Worm (Caenorhabditis elegans) whole organism, late embryonic: ENCODE results near the gene Y54F10AM.11.

Source experiments
- C08G9.2 ChIP-seq: sonication (generic microtip); optimal IDR thresholded peaks from 2 replicates; lab custom pipeline; 2016; ENCODE audit warnings: mild to moderate bottlenecking, missing genetic modification characterization, moderate library complexity, missing compliant biosample characterization
- F13H6.1 ChIP-seq: sonication (generic microtip); optimal IDR thresholded peaks from 2 replicates; lab custom pipeline; 2016; ENCODE audit warnings: missing genetic modification characterization, missing compliant biosample characterization
- K09A11.1 ChIP-seq: sonication (generic microtip); optimal IDR thresholded peaks from 2 replicates; lab custom pipeline; 2017; ENCODE audit warnings: antibody characterized with exemption, mild to moderate bottlenecking, missing genetic modification characterization, missing compliant biosample characterization; ENCODE audit not compliant: insufficient read depth
- ceh-14 ChIP-seq: sonication (generic microtip); optimal IDR thresholded peaks from 2 replicates; lab custom pipeline; 2016; ENCODE audit warnings: missing genotype, missing genetic modification characterization, missing compliant biosample characterization
- ceh-18 ChIP-seq: sonication (generic microtip); optimal IDR thresholded peaks from 2 replicates; lab custom pipeline; 2016; ENCODE audit warnings: missing genetic modification characterization, missing compliant biosample characterization
- ceh-19 ChIP-seq: fragments of 200-800 bp; sonication (Bioruptor generic); optimal IDR thresholded peaks from 2 replicates; lab custom pipeline; 2018; ENCODE audit warnings: mild to moderate bottlenecking, missing genetic modification characterization, missing compliant biosample characterization
- ceh-2 ChIP-seq: sonication (generic microtip); optimal IDR thresholded peaks from 2 replicates; lab custom pipeline; 2016; ENCODE audit warnings: missing genotype, missing genetic modification characterization, missing compliant biosample characterization
- ceh-22 ChIP-seq: sonication (generic microtip); optimal IDR thresholded peaks from 2 replicates; lab custom pipeline; 2017; ENCODE audit warnings: missing biosample characterization, missing genetic modification characterization
- ceh-31 ChIP-seq: sonication (generic microtip); optimal IDR thresholded peaks from 2 replicates; lab custom pipeline; 2016; ENCODE audit warnings: missing genetic modification characterization, missing compliant biosample characterization
- ceh-34 ChIP-seq: sonication (generic microtip); optimal IDR thresholded peaks from 2 replicates; lab custom pipeline; 2016; ENCODE audit warnings: mild to moderate bottlenecking, missing genetic modification characterization, missing compliant biosample characterization
- ceh-48 ChIP-seq: sonication (generic microtip); optimal IDR thresholded peaks from 2 replicates; lab custom pipeline; 2016; ENCODE audit warnings: missing genetic modification characterization, inconsistent platforms, missing compliant biosample characterization
- ceh-6 ChIP-seq: fragments of 200-800 bp; sonication (Bioruptor generic); optimal IDR thresholded peaks from 2 replicates; lab custom pipeline; 2018; ENCODE audit warnings: mild to moderate bottlenecking, missing genetic modification characterization, missing compliant biosample characterization
- che-1 ChIP-seq: sonication (generic microtip); optimal IDR thresholded peaks from 2 replicates; lab custom pipeline; 2016; ENCODE audit warnings: mild to moderate bottlenecking, missing genetic modification characterization, missing compliant biosample characterization
- dmd-4 ChIP-seq: sonication (generic microtip); optimal IDR thresholded peaks from 2 replicates; lab custom pipeline; 2016; ENCODE audit warnings: borderline replicate concordance, missing genetic modification characterization, missing compliant biosample characterization
- dve-1 ChIP-seq: sonication (generic microtip); optimal IDR thresholded peaks from 2 replicates; lab custom pipeline; 2017; ENCODE audit warnings: antibody characterized with exemption, mild to moderate bottlenecking, missing genetic modification characterization, missing compliant biosample characterization
- elt-2 ChIP-seq: sonication (generic microtip); optimal IDR thresholded peaks from 2 replicates; lab custom pipeline; 2016; ENCODE audit warnings: missing genetic modification reagents, missing genetic modification characterization, missing compliant biosample characterization
- ets-4 ChIP-seq: sonication (generic microtip); optimal IDR thresholded peaks from 2 replicates; lab custom pipeline; 2016; ENCODE audit warnings: missing genetic modification characterization, missing compliant biosample characterization
- eyg-1 ChIP-seq: sonication (generic microtip); optimal IDR thresholded peaks from 2 replicates; lab custom pipeline; 2016; ENCODE audit warnings: missing genotype, missing genetic modification characterization, missing compliant biosample characterization
- hlh-13 ChIP-seq: fragments of 200-800 bp; sonication (Bioruptor generic); optimal IDR thresholded peaks from 2 replicates; lab custom pipeline; 2018; ENCODE audit warnings: mild to moderate bottlenecking, missing genetic modification characterization, missing compliant biosample characterization
- hlh-30 ChIP-seq: sonication (generic microtip); optimal IDR thresholded peaks from 2 replicates; lab custom pipeline; 2017; ENCODE audit warnings: antibody characterized with exemption, missing genetic modification characterization, missing compliant biosample characterization; ENCODE audit not compliant: insufficient read depth
- hlh-6 ChIP-seq: sonication (generic microtip); optimal IDR thresholded peaks from 2 replicates; lab custom pipeline; 2016; ENCODE audit warnings: missing genotype, missing genetic modification characterization, missing compliant biosample characterization
- lin-11 ChIP-seq: fragments of 200-800 bp; sonication (Bioruptor generic); optimal IDR thresholded peaks from 2 replicates; lab custom pipeline; 2018; ENCODE audit warnings: mild to moderate bottlenecking, missing genetic modification characterization, missing compliant biosample characterization
- nfya-1 ChIP-seq: sonication (generic microtip); optimal IDR thresholded peaks from 2 replicates; lab custom pipeline; 2017; ENCODE audit warnings: missing genetic modification characterization, mild to moderate bottlenecking, missing compliant biosample characterization, antibody characterized with exemption, moderate library complexity
- pag-3 ChIP-seq: sonication (generic microtip); optimal IDR thresholded peaks from 2 replicates; lab custom pipeline; 2016; ENCODE audit warnings: missing compliant biosample characterization, missing genetic modification characterization, borderline replicate concordance
- pax-1 ChIP-seq: fragments of 150-350 bp; optimal IDR thresholded peaks from 2 replicates; lab custom pipeline; 2014; ENCODE audit warnings: missing biosample characterization, missing genetic modification characterization
- pha-2 ChIP-seq: sonication (generic microtip); optimal IDR thresholded peaks from 2 replicates; lab custom pipeline; 2017; ENCODE audit warnings: mild to moderate bottlenecking, missing genetic modification characterization, missing compliant biosample characterization
- pha-4 ChIP-seq: fragments of 150-350 bp; optimal IDR thresholded peaks from 2 replicates; lab custom pipeline; 2018; ENCODE audit warnings: missing biosample characterization, missing genetic modification reagents, missing genetic modification characterization
- pqm-1 ChIP-seq: sonication (generic microtip); optimal IDR thresholded peaks from 2 replicates; lab custom pipeline; 2016; ENCODE audit warnings: missing genetic modification characterization, missing compliant biosample characterization
- pros-1 ChIP-seq: fragments of 150-350 bp; optimal IDR thresholded peaks from 2 replicates; lab custom pipeline; 2014; ENCODE audit warnings: missing biosample characterization, missing genetic modification reagents, missing genetic modification characterization
- ref-2 ChIP-seq: sonication (generic microtip); optimal IDR thresholded peaks from 2 replicates; lab custom pipeline; 2016; ENCODE audit warnings: missing genetic modification characterization, missing compliant biosample characterization
- rnt-1 ChIP-seq: sonication (generic microtip); optimal IDR thresholded peaks from 2 replicates; lab custom pipeline; 2016; ENCODE audit warnings: missing genetic modification characterization, missing compliant biosample characterization
- sdc-2 ChIP-seq: sonication (generic microtip); optimal IDR thresholded peaks from 2 replicates; lab custom pipeline; 2016; ENCODE audit warnings: missing genotype, missing genetic modification characterization, missing compliant biosample characterization
- sox-2 ChIP-seq: fragments of 200-800 bp; sonication (Bioruptor generic); IDR thresholded peaks from 2 replicates; pipeline ENCODE4 v1.3.6; 2022; ENCODE audit warnings: missing genetic modification reagents, missing genetic modification characterization, missing compliant biosample characterization
- syd-9 ChIP-seq: sonication (generic microtip); optimal IDR thresholded peaks from 2 replicates; lab custom pipeline; 2016; ENCODE audit warnings: mild to moderate bottlenecking, missing genetic modification characterization, moderate library complexity, missing compliant biosample characterization
- tbx-2 ChIP-seq: sonication (generic microtip); optimal IDR thresholded peaks from 2 replicates; lab custom pipeline; 2016; ENCODE audit warnings: missing genetic modification characterization, missing compliant biosample characterization
- unc-42 ChIP-seq: sonication (generic microtip); optimal IDR thresholded peaks from 2 replicates; lab custom pipeline; 2016; ENCODE audit warnings: missing genotype, missing genetic modification characterization, missing compliant biosample characterization
- unc-55 ChIP-seq: sonication (generic microtip); optimal IDR thresholded peaks from 2 replicates; lab custom pipeline; 2017; ENCODE audit warnings: missing biosample characterization, missing genetic modification reagents, missing genetic modification characterization
- ztf-16 ChIP-seq: sonication (generic microtip); optimal IDR thresholded peaks from 2 replicates; lab custom pipeline; 2017; ENCODE audit warnings: missing genetic modification characterization, missing compliant biosample characterization

The Y54F10AM.11 gene

ce11 chrIII:2535122-2535521, 28.7 kb downstream of the Y54F10AM.11 start (continued):
- TF ChIP-seq hlh-6 (tag; lab: Kevin White, UChicago) (no peak), che-1 (tag; lab: Kevin White, UChicago) (no peak), ceh-19 (GFP tag; lab: Kevin White, UChicago) (peak; percentile 19), pha-4 (no peak), ceh-14 (tag; lab: Kevin White, UChicago) (peak; percentile 54), ceh-31 (tag; lab: Kevin White, UChicago) (peak; percentile 68), syd-9 (tag; lab: Kevin White, UChicago) (peak; percentile 49), C08G9.2 (tag; lab: Kevin White, UChicago) (peak; percentile 23), pax-1 (tag; lab: Kevin White, UChicago) (no peak), sox-2 (no peak), pqm-1 (tag; lab: Kevin White, UChicago) (no peak), hlh-13 (GFP tag; lab: Kevin White, UChicago) (no peak), dmd-4 (tag; lab: Kevin White, UChicago) (no peak), unc-55 (no peak), ceh-22 (tag; lab: Kevin White, UChicago) (no peak)

ce11 chrIII:2532716-2533115, 31.1 kb downstream of the Y54F10AM.11 start:
- peak; percentile 30 for TF ChIP-seq C08G9.2 (tag; lab: Kevin White, UChicago)
- no peak for TF ChIP-seq F13H6.1 (tag; lab: Kevin White, UChicago)
- TF ChIP-seq nfya-1: peak; percentile 70
- TF ChIP-seq ceh-31 (tag; lab: Kevin White, UChicago): peak; percentile 79
- no peak for TF ChIP-seq ceh-6 (GFP tag; lab: Kevin White, UChicago)
- TF ChIP-seq tbx-2 (tag; lab: Kevin White, UChicago): peak; percentile 56
- no peak for TF ChIP-seq K09A11.1 (tag; lab: Kevin White, UChicago)
- peak; percentile 7 for TF ChIP-seq unc-55
- TF ChIP-seq ceh-19 (GFP tag; lab: Kevin White, UChicago): peak; percentile 38
- peak; percentile 28 for TF ChIP-seq ceh-34 (tag; lab: Kevin White, UChicago)
- peak; percentile 58 for TF ChIP-seq ref-2 (tag; lab: Kevin White, UChicago)
- TF ChIP-seq ceh-14 (tag; lab: Kevin White, UChicago): peak; percentile 25
- no peak for TF ChIP-seq hlh-13 (GFP tag; lab: Kevin White, UChicago)
- TF ChIP-seq ceh-18 (tag; lab: Kevin White, UChicago): peak; percentile 35
- peak; percentile 92 for TF ChIP-seq ceh-48
- TF ChIP-seq unc-42 (tag; lab: Kevin White, UChicago): peak; percentile 69
- peak; percentile 89 for TF ChIP-seq hlh-30 (tag; lab: Kevin White, UChicago)
- TF ChIP-seq sdc-2 (tag; lab: Kevin White, UChicago): peak; percentile 6
- TF ChIP-seq syd-9 (tag; lab: Kevin White, UChicago): peak; percentile 48

- TF ChIP-seq pros-1 (tag; lab: Kevin White, UChicago): no peak
- no peak for TF ChIP-seq nfya-1
- no peak for TF ChIP-seq ref-2 (tag; lab: Kevin White, UChicago)
- no peak for TF ChIP-seq lin-11 (tag; lab: Kevin White, UChicago)
- no peak for TF ChIP-seq tbx-2 (tag; lab: Kevin White, UChicago)
- no peak for TF ChIP-seq unc-55
- no peak for TF ChIP-seq pha-2
- TF ChIP-seq ceh-22 (tag; lab: Kevin White, UChicago): no peak
- no peak for TF ChIP-seq F13H6.1 (tag; lab: Kevin White, UChicago)
- TF ChIP-seq syd-9 (tag; lab: Kevin White, UChicago): no peak
- no peak for TF ChIP-seq ztf-16
- TF ChIP-seq elt-2 (tag; lab: Kevin White, UChicago): no peak
These were observed 33.5 kb downstream of the Y54F10AM.11 start, which contains the start of gene cone-1 for ce11 chrIII:2530313-2530712. TSS of gene cone-1 (plus strand) at chrIII:2530613.

- peak; percentile 18 for TF ChIP-seq tbx-2 (tag; lab: Kevin White, UChicago)
- TF ChIP-seq K09A11.1 (tag; lab: Kevin White, UChicago): peak; percentile 63
- TF ChIP-seq nfya-1: peak; percentile 82
- peak; percentile 22 for TF ChIP-seq ceh-48
- peak; percentile 17 for TF ChIP-seq ceh-34 (tag; lab: Kevin White, UChicago)
- TF ChIP-seq pax-1 (tag; lab: Kevin White, UChicago): peak; percentile 59
- no peak for TF ChIP-seq eyg-1 (tag; lab: Kevin White, UChicago)
- peak; percentile 23 for TF ChIP-seq unc-42 (tag; lab: Kevin White, UChicago)
- TF ChIP-seq pros-1 (tag; lab: Kevin White, UChicago): peak; percentile 8
- peak; percentile 73 for TF ChIP-seq ceh-31 (tag; lab: Kevin White, UChicago)
- no peak for TF ChIP-seq pha-2
- TF ChIP-seq rnt-1: no peak
- TF ChIP-seq hlh-30 (tag; lab: Kevin White, UChicago): peak; percentile 48
- no peak for TF ChIP-seq pag-3 (tag; lab: Kevin White, UChicago)
- peak; percentile 24 for TF ChIP-seq ceh-2
- no peak for TF ChIP-seq dmd-4 (tag; lab: Kevin White, UChicago)
- TF ChIP-seq unc-55: peak; percentile 48
- TF ChIP-seq elt-2 (tag; lab: Kevin White, UChicago): peak; percentile 35
- peak; percentile 10 for TF ChIP-seq ceh-14 (tag; lab: Kevin White, UChicago)
- TF ChIP-seq ets-4: peak; percentile 28
- peak; percentile 50 for TF ChIP-seq dve-1 (tag; lab: Kevin White, UChicago)
- TF ChIP-seq ceh-18 (tag; lab: Kevin White, UChicago): peak; percentile 18
- TF ChIP-seq, all 69 proteins: peak for 17
These were observed 35.1 kb downstream of the Y54F10AM.11 start, which contains the start of the genes Y54F10AM.15, rbc-2 and ndua-8 for ce11 chrIII:2528621-2529113. TSS of gene Y54F10AM.15 (minus strand) at chrIII:2528679. TSS of gene rbc-2 (minus strand) at chrIII:2528689. TSS of gene ndua-8 (plus strand) at chrIII:2529063.
